Fruit fly (Drosophila melanogaster) whole organism, embryonic: ENCODE results near the gene InR.
A peak's percentile ranks its signal among the peaks of the same experiment; 100 is the strongest.

Experiments used
- ATbp ChIP-seq: fragments of 200-800 bp; sonication (Bioruptor generic); optimal IDR thresholded peaks from 2 replicates; lab custom pipeline; 2017; ENCODE audit warnings: missing biosample characterization, mild to moderate bottlenecking, missing genetic modification characterization, missing genetic modification reagents
- Antp ChIP-seq: fragments of 200-800 bp; sonication (Bioruptor generic); optimal IDR thresholded peaks from 3 replicates; lab custom pipeline; 2016; ENCODE audit warnings: missing biosample characterization, missing genetic modification characterization
- CG1024 ChIP-seq: fragments of 200-800 bp; sonication (Bioruptor generic); IDR thresholded peaks from 2 replicates; pipeline ENCODE4 v1.3.6; 2022; ENCODE audit warnings: missing biosample characterization, missing genetic modification characterization
- CG10321 ChIP-seq: fragments of 200-800 bp; sonication (Bioruptor generic); IDR thresholded peaks from 2 replicates; pipeline ENCODE4 v1.3.6; 2022; ENCODE audit warnings: missing biosample characterization, missing genetic modification characterization
- CG12744 ChIP-seq: fragments of 200-800 bp; sonication (Bioruptor generic); optimal IDR thresholded peaks from 2 replicates; lab custom pipeline; 2016; ENCODE audit warnings: missing biosample characterization, missing genetic modification characterization
- CG15479 ChIP-seq: fragments of 200-800 bp; sonication (Bioruptor generic); optimal IDR thresholded peaks from 3 replicates; lab custom pipeline; 2019; ENCODE audit warnings: missing biosample characterization, mild to moderate bottlenecking, missing genetic modification characterization, moderate library complexity
- CG15514 ChIP-seq: fragments of 200-800 bp; sonication (Bioruptor generic); optimal IDR thresholded peaks from 3 replicates; lab custom pipeline; 2017; ENCODE audit warnings: missing biosample characterization, missing genetic modification characterization, mild to moderate bottlenecking, moderate library complexity, missing genetic modification reagents
- CG1603 ChIP-seq: fragments of 200-800 bp; sonication (Bioruptor generic); optimal IDR thresholded peaks from 2 replicates; lab custom pipeline; 2019; ENCODE audit warnings: missing biosample characterization, mild to moderate bottlenecking, missing genetic modification characterization, moderate library complexity
- CG3407 ChIP-seq: fragments of 200-800 bp; sonication (Bioruptor generic); optimal IDR thresholded peaks from 2 replicates; lab custom pipeline; 2018; ENCODE audit warnings: missing biosample characterization, mild to moderate bottlenecking, missing genetic modification characterization
- CG7556 ChIP-seq: fragments of 200-800 bp; sonication (Bioruptor generic); optimal IDR thresholded peaks from 2 replicates; lab custom pipeline; 2017; ENCODE audit warnings: missing biosample characterization, mild to moderate bottlenecking, missing genetic modification characterization
- CG7786 ChIP-seq: fragments of 200-800 bp; sonication (Bioruptor generic); optimal IDR thresholded peaks from 2 replicates; lab custom pipeline; 2016; ENCODE audit warnings: missing biosample characterization, missing genetic modification characterization
- Dll ChIP-seq: fragments of 200-800 bp; sonication (Bioruptor generic); IDR thresholded peaks from 4 replicates; pipeline ENCODE4 v1.3.6; 2022; ENCODE audit warnings: missing biosample characterization, missing genetic modification characterization; ENCODE audit not compliant: partially characterized antibody
- Dref ChIP-seq: fragments of 200-800 bp; sonication (Bioruptor generic); IDR thresholded peaks from 2 replicates; pipeline ENCODE4 v1.3.6; 2022; ENCODE audit warnings: missing biosample characterization, missing genetic modification characterization
- E2f2 ChIP-seq: fragments of 200-800 bp; sonication (Bioruptor generic); IDR thresholded peaks from 2 replicates; pipeline ENCODE4 v1.3.6; 2022; ENCODE audit warnings: missing biosample characterization, missing genetic modification characterization
- Elba2 ChIP-seq: fragments of 200-800 bp; sonication (Bioruptor generic); optimal IDR thresholded peaks from 3 replicates; lab custom pipeline; 2016; ENCODE audit warnings: missing biosample characterization, missing genetic modification characterization
- Gug ChIP-seq: fragments of 200-800 bp; sonication (Bioruptor generic); IDR thresholded peaks from 4 replicates; pipeline ENCODE4 v1.3.6; 2022; ENCODE audit warnings: missing biosample characterization, missing genetic modification characterization
- H15 ChIP-seq: fragments of 200-800 bp; sonication (Bioruptor generic); IDR thresholded peaks from 3 replicates; pipeline ENCODE4 v1.3.6; 2022; ENCODE audit warnings: missing biosample characterization, missing genetic modification characterization
- Hey ChIP-seq: fragments of 200-800 bp; sonication (Bioruptor generic); optimal IDR thresholded peaks from 3 replicates; lab custom pipeline; 2018; ENCODE audit warnings: missing biosample characterization, mild to moderate bottlenecking, missing genetic modification characterization
- MESR4 ChIP-seq: fragments of 200-800 bp; sonication (Bioruptor generic); optimal IDR thresholded peaks from 2 replicates; lab custom pipeline; 2018; ENCODE audit warnings: missing biosample characterization, mild to moderate bottlenecking, missing genetic modification characterization, moderate library complexity
- Six4 ChIP-seq: fragments of 200-800 bp; sonication (Bioruptor generic); optimal IDR thresholded peaks from 2 replicates; lab custom pipeline; 2016; ENCODE audit warnings: missing biosample characterization, missing genetic modification characterization
- Vsx1 ChIP-seq: fragments of 200-800 bp; sonication (Bioruptor generic); optimal IDR thresholded peaks from 2 replicates; lab custom pipeline; 2017; ENCODE audit warnings: missing biosample characterization, mild to moderate bottlenecking, missing genetic modification characterization, missing genetic modification reagents
- aop ChIP-seq: fragments of 200-800 bp; sonication (Bioruptor generic); IDR thresholded peaks from 2 replicates; pipeline ENCODE4 v1.3.6; 2022; ENCODE audit warnings: missing biosample characterization, missing genetic modification characterization
- ato ChIP-seq: fragments of 200-800 bp; sonication (Bioruptor generic); IDR thresholded peaks from 2 replicates; pipeline ENCODE4 v1.3.6; 2022; ENCODE audit warnings: missing biosample characterization, missing genetic modification characterization; ENCODE audit not compliant: partially characterized antibody
- cad ChIP-seq: fragments of >200 bp; optimal IDR thresholded peaks from 2 replicates; lab custom pipeline; 2017; ENCODE audit warnings: missing biosample characterization, missing genetic modification characterization
- disco-r ChIP-seq: fragments of 200-800 bp; sonication (Bioruptor generic); optimal IDR thresholded peaks from 2 replicates; lab custom pipeline; 2016; ENCODE audit warnings: missing biosample characterization, missing genetic modification characterization
- ems ChIP-seq: fragments of 200-800 bp; sonication (Bioruptor generic); optimal IDR thresholded peaks from 3 replicates; lab custom pipeline; 2016; ENCODE audit warnings: missing biosample characterization, missing genetic modification characterization
- en ChIP-seq: fragments of 200-800 bp; sonication (Bioruptor generic); optimal IDR thresholded peaks from 2 replicates; lab custom pipeline; 2016; ENCODE audit warnings: missing biosample characterization, missing genetic modification characterization
- eve ChIP-seq, 2 experiments: fragments of >200 bp; optimal IDR thresholded peaks; 2 replicates each; lab custom pipeline; 2017; ENCODE audit warnings: missing biosample characterization in 2 of 2, missing genetic modification characterization in 2 of 2
- fd102C ChIP-seq: fragments of 200-800 bp; sonication (Bioruptor generic); optimal IDR thresholded peaks from 2 replicates; lab custom pipeline; 2018; ENCODE audit warnings: missing biosample characterization, mild to moderate bottlenecking, missing genetic modification characterization, moderate library complexity
- fd96Cb ChIP-seq: fragments of 200-800 bp; sonication (Bioruptor generic); optimal IDR thresholded peaks from 2 replicates; lab custom pipeline; 2018; ENCODE audit warnings: missing biosample characterization, mild to moderate bottlenecking, missing genetic modification characterization, moderate library complexity
- gem ChIP-seq: fragments of 200-800 bp; sonication (Bioruptor generic); optimal IDR thresholded peaks from 2 replicates; lab custom pipeline; 2019; ENCODE audit warnings: missing biosample characterization, mild to moderate bottlenecking, missing genetic modification characterization, moderate library complexity
- hbn ChIP-seq: fragments of 200-800 bp; sonication (Bioruptor generic); IDR thresholded peaks from 2 replicates; pipeline ENCODE4 v1.3.6; 2022; ENCODE audit warnings: missing biosample characterization, missing genetic modification characterization; ENCODE audit not compliant: partially characterized antibody
- hkb ChIP-seq, 2 experiments: fragments of 200-800 bp in 1 of 2; fragments of >200 bp in 1 of 2; sonication (Bioruptor generic) in 1 of 2; IDR thresholded peaks in 1 of 2; optimal IDR thresholded peaks in 1 of 2; 2 replicates each; pipeline versions ENCODE4 v1.3.6 to Lab custom; 2017 to 2022; ENCODE audit warnings: missing biosample characterization in 1 of 2, missing genetic modification characterization in 1 of 2
- insv ChIP-seq, 2 experiments: fragments of 200-800 bp; sonication (Bioruptor generic); optimal IDR thresholded peaks; 3 replicates each; lab custom pipeline; 2016 to 2018; ENCODE audit warnings: missing biosample characterization in 2 of 2, missing genetic modification characterization in 2 of 2
- lmd ChIP-seq: fragments of 200-800 bp; sonication (Bioruptor generic); IDR thresholded peaks from 2 replicates; pipeline ENCODE4 v1.3.6; 2022; ENCODE audit warnings: missing biosample characterization, missing genetic modification characterization
- maf-S ChIP-seq: fragments of 200-800 bp; sonication (Bioruptor generic); optimal IDR thresholded peaks from 2 replicates; lab custom pipeline; 2016; ENCODE audit warnings: missing biosample characterization, missing genetic modification characterization
- pfk ChIP-seq: fragments of 200-800 bp; sonication (Bioruptor generic); optimal IDR thresholded peaks from 2 replicates; lab custom pipeline; 2018; ENCODE audit warnings: missing biosample characterization, mild to moderate bottlenecking, missing genetic modification characterization, moderate library complexity
- pum ChIP-seq: fragments of 200-800 bp; sonication (Bioruptor generic); optimal IDR thresholded peaks from 2 replicates; lab custom pipeline; 2016; ENCODE audit warnings: missing biosample characterization, missing genetic modification characterization
- sc ChIP-seq, 3 experiments: fragments of >200 bp in 2 of 3; fragments of 200-800 bp in 1 of 3; sonication (Bioruptor generic) in 1 of 3; optimal IDR thresholded peaks; 2 replicates in 2 of 3; 3 replicates in 1 of 3; lab custom pipeline; 2017; ENCODE audit warnings: mild to moderate bottlenecking in 1 of 3, missing biosample characterization in 1 of 3, missing genetic modification characterization in 1 of 3, missing genetic modification reagents in 1 of 3
- so ChIP-seq: fragments of 200-800 bp; sonication (Bioruptor generic); IDR thresholded peaks from 3 replicates; pipeline ENCODE4 v1.3.6; 2022; ENCODE audit warnings: missing biosample characterization, missing genetic modification characterization
- tap ChIP-seq: fragments of 200-800 bp; optimal IDR thresholded peaks from 3 replicates; lab custom pipeline; 2019; ENCODE audit warnings: missing biosample characterization, mild to moderate bottlenecking, missing genetic modification characterization, moderate library complexity
- tll ChIP-seq, 2 experiments: fragments of 200-800 bp in 1 of 2; fragments of >200 bp in 1 of 2; sonication (Bioruptor generic) in 1 of 2; optimal IDR thresholded peaks; 2 replicates each; lab custom pipeline; 2017 to 2019; ENCODE audit warnings: missing biosample characterization in 2 of 2, missing genetic modification characterization in 2 of 2, mild to moderate bottlenecking in 1 of 2, moderate library complexity in 1 of 2
- tna ChIP-seq: fragments of 200-800 bp; sonication (Bioruptor generic); IDR thresholded peaks from 2 replicates; pipeline ENCODE4 v1.3.6; 2022; ENCODE audit warnings: missing biosample characterization, missing genetic modification characterization; ENCODE audit not compliant: partially characterized antibody
- twi ChIP-seq: fragments of 200-800 bp; optimal IDR thresholded peaks from 2 replicates; lab custom pipeline; 2019; ENCODE audit warnings: missing biosample characterization, mild to moderate bottlenecking, missing genetic modification characterization, moderate library complexity
- vfl ChIP-seq: fragments of 200-800 bp; sonication (Bioruptor generic); optimal IDR thresholded peaks from 2 replicates; lab custom pipeline; 2016; ENCODE audit warnings: missing biosample characterization, missing genetic modification characterization
- wor ChIP-seq: fragments of 200-800 bp; sonication (Bioruptor generic); IDR thresholded peaks from 2 replicates; pipeline ENCODE4 v1.3.6; 2022; ENCODE audit warnings: missing biosample characterization, missing genetic modification characterization
- yki ChIP-seq: fragments of >200 bp; optimal IDR thresholded peaks from 3 replicates; lab custom pipeline; 2018

The InR gene

DNA sequence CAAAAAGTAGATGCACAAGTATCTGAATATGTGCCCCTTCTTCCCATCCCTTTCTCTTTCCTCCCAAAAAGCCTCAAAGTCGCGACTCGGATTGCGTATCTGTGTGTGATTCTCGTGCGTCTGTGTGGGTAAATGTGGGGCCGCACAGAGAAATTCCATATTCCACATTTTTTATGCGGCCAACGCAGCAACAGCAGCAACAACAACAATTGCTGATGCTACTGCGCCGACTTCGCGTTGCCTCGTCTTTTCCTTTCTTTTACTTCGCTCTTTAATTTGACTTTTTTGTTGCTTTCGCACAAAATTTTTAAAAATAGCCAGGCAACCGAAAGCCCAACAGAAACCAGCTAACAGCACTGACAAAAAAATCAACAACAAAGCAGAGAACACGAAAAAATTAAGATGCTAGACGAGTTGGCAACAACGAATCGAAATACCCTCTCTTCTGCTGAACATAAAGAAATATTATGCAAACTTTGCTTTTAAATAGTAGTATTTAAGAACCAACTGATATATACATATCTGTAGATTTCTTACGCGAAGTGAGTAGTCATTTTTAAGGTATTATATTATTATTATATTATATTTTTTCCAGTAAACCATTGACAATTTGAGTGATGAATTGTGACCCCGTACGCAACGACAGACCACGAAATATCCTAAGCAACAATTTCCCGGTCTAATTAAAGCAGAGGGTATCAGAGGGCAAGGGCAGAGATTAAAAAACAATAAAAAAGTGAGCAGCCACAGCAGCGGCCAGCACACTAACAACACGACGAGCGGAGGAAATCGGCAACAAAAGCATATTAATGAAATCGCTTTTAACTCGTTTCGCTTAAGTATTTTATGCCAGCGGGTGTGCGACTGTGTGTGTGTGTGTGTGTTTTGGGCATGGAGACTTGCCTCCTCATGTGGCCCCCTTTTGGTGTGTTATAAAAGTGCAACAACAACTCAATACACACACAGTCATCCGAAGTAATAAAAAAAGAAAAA, 37.7 kb upstream of the InR start (continued):
- TF ChIP-seq Dref (GFP tag; lab: Robert Waterston, UW), result no peak
- peak; percentile 56 for TF ChIP-seq lmd (GFP tag; lab: Robert Waterston, UW)
- peak; percentile 43 for TF ChIP-seq Vsx1 (GFP tag; lab: Kevin White, UChicago)
- peak; percentile 35; the same call in 1 of the 2 replicates for TF ChIP-seq E2f2
- no peak for TF ChIP-seq ato (GFP tag; lab: Robert Waterston, UW)
- TF ChIP-seq hkb (optimal IDR thresholded peaks at IDR 0.05; lab: Kevin White, UChicago), result no peak
- TF ChIP-seq hkb (GFP tag; IDR thresholded peaks at IDR 0.05; lab: Robert Waterston, UW), result peak; percentile 42
- TF ChIP-seq disco-r (GFP tag; lab: Kevin White, UChicago), result no peak
- TF ChIP-seq ATbp (GFP tag; lab: Kevin White, UChicago), result peak; percentile 63
- peak; percentile 75 for TF ChIP-seq CG7556 (GFP tag; lab: Kevin White, UChicago)
- TF ChIP-seq maf-S (GFP tag; lab: Kevin White, UChicago), result no peak
- TF ChIP-seq tll (GFP tag; optimal IDR thresholded peaks at IDR 0.05; lab: Kevin White, UChicago), result no peak
- TF ChIP-seq ems, result no peak
- TF ChIP-seq tna (GFP tag; lab: Robert Waterston, UW), result no peak
- TF ChIP-seq MESR4 (GFP tag; lab: Kevin White, UChicago), result no peak
- no peak for TF ChIP-seq pum
- no peak for TF ChIP-seq eve (GFP tag; optimal IDR thresholded peaks at IDR 0.05; lab: Kevin White, UChicago)
- TF ChIP-seq insv (GFP tag; optimal IDR thresholded peaks at IDR 0.05; lab: Kevin White, UChicago), result no peak
- no peak for TF ChIP-seq cad (GFP tag; lab: Kevin White, UChicago)
- 0 out of 2 replicates have a peak, but pooled peaks have one; percentile 8 for TF ChIP-seq CG10321 (GFP tag; lab: Robert Waterston, UW)
- TF ChIP-seq vfl, result no peak
- TF ChIP-seq sc (optimal IDR thresholded peaks at IDR 0.05; lab: Kevin White, UChicago), result no peak
- TF ChIP-seq sc (GFP tag; optimal IDR thresholded peaks at IDR 0.05; lab: Kevin White, UChicago), result peak; percentile 46
- no peak for TF ChIP-seq twi (tag; lab: Kevin White, UChicago)
- 0 out of 2 replicates have a peak, but pooled peaks have one; percentile 29 for TF ChIP-seq wor
- TF ChIP-seq CG1024 (GFP tag; lab: Robert Waterston, UW), result no peak
- TF ChIP-seq yki, result no peak
- TF ChIP-seq CG3407 (GFP tag; lab: Kevin White, UChicago), result peak; percentile 50
- TF ChIP-seq aop (GFP tag; lab: Robert Waterston, UW), result no peak
- no peak for TF ChIP-seq Hey
- TF ChIP-seq Elba2 (GFP tag; lab: Kevin White, UChicago), result no peak
- no peak for TF ChIP-seq CG15479 (GFP tag; lab: Kevin White, UChicago)
- no peak for TF ChIP-seq Antp (GFP tag; lab: Kevin White, UChicago)
- peak; percentile 64 for TF ChIP-seq tap
- no peak for TF ChIP-seq CG7786 (GFP tag; lab: Kevin White, UChicago)
- TF ChIP-seq CG12744 (GFP tag; lab: Kevin White, UChicago), result no peak
- peak; percentile 15 for TF ChIP-seq CG1603 (tag; lab: Kevin White, UChicago)
- no peak for TF ChIP-seq Six4 (GFP tag; lab: Kevin White, UChicago)
- TF ChIP-seq Dll (GFP tag; lab: Robert Waterston, UW), result no peak
- TF ChIP-seq CG15514, result no peak
- no peak for TF ChIP-seq hbn (GFP tag; lab: Robert Waterston, UW)
- no peak; the same call in 2 of the 3 replicates for TF ChIP-seq so (GFP tag; lab: Robert Waterston, UW)
- TF ChIP-seq Gug (GFP tag; lab: Robert Waterston, UW), result 0 out of 4 replicates have a peak, but pooled peaks have one; percentile 1
- TF ChIP-seq pfk (GFP tag; lab: Kevin White, UChicago), result no peak
- TF ChIP-seq gem (tag; lab: Kevin White, UChicago), result peak; percentile 87
- no peak for TF ChIP-seq fd102C (GFP tag; lab: Kevin White, UChicago)
- peak; percentile 71 for TF ChIP-seq fd96Cb (tag; lab: Kevin White, UChicago)
- no peak for TF ChIP-seq H15 (GFP tag; lab: Robert Waterston, UW)
- no peak for TF ChIP-seq en
